Fruit fly (Drosophila melanogaster): ENCODE data around the gene PIG-K.

PIG-K gene

DNA sequence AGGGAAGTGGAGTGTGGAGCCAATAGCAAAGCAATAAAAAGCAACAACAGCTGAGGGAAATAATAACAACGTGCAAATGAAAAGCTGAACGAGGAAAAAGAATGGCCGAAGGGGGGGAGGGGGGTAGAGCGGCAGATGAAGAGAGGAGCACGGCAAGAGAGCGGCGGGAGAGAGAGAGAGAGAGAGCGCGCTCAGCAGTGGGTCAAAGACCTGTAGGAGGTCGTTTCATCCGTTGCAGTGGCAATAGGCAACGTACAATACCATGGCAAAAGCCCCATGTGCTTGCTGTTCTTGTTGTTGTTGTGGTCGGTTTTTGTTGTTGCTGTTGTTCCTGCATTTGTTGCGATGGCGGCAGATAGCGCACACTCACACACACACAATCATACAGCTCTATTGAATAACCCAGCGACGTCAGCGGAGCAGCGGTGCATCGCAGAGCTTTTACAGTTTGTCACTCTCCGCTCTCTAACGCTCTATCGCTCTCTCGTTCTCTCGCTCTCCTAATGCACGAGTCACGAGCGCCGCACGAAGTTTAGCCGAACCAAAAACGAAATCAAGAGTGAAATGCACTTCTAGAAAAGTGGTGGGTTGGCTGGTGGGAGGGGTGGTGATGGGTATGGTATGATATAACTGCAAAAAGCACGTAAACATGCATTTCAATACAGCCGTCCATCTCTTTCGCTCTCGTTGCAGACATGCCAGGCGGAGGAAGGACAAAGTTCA lies 33.1 kb downstream of the PIG-K start (continued):
- TF ChIP-seq dm (GFP tag; optimal IDR thresholded peaks at IDR 0.05), result peak; percentile 23
- TF ChIP-seq chinmo (GFP tag; IDR thresholded peaks at IDR 0.05; ENCODE audit: partially characterized antibody), result peak; percentile 83; the same call in 3 of the 4 replicates
- TF ChIP-seq grn (GFP tag; optimal IDR thresholded peaks at IDR 0.05), result peak; percentile 89
- TF ChIP-seq Nf-YB (GFP tag; optimal IDR thresholded peaks at IDR 0.05), result peak; percentile 70
- TF ChIP-seq Drgx (GFP tag; IDR thresholded peaks at IDR 0.05), result peak; percentile 51
- TF ChIP-seq sens (GFP tag), result peak; percentile 75
- no peak for TF ChIP-seq prd (optimal IDR thresholded peaks at IDR 0.05)
- TF ChIP-seq prd (GFP tag; IDR thresholded peaks at IDR 0.05), result no peak
- TF ChIP-seq sqz (GFP tag; optimal IDR thresholded peaks at IDR 0.05), result peak; percentile 16
- TF ChIP-seq CG31388 (GFP tag; optimal IDR thresholded peaks at IDR 0.05), result no peak

DNA sequence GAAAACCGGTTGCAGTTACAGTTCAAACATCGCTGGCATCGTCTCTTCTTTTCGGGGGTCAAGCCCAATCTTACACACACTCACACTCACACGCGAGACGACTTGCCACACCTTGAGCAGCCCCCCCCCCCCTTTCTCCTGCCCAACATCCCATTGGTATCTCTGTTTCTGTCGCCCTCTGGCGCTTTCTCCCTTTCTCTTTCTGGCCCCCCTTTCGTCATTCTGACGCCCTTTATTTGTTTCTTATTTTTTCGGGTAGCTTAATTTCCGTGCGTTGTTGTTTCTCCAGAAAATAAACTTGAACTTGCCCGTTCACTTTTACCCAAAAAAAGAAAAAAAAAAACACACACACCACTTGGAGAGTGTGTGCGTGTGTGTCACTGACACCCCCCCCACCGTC lies 37.0 kb downstream of the PIG-K start:
- TF ChIP-seq kni (GFP tag; optimal IDR thresholded peaks at IDR 0.05) (peak; percentile 85), D (optimal IDR thresholded peaks at IDR 0.05) (no peak), D (GFP tag; optimal IDR thresholded peaks at IDR 0.05) (no peak), sqz (GFP tag; optimal IDR thresholded peaks at IDR 0.05) (peak; percentile 94), fd96Cb (tag; optimal IDR thresholded peaks at IDR 0.05) (no peak), CG32772 (GFP tag; IDR thresholded peaks at IDR 0.05) (peak; percentile 42; the same call in 1 of the 2 replicates), CG9727 (GFP tag; optimal IDR thresholded peaks at IDR 0.05) (no peak), pros (GFP tag; optimal IDR thresholded peaks at IDR 0.05) (peak; percentile 81), Deaf1 (tag; optimal IDR thresholded peaks at IDR 0.05) (peak; percentile 23), CG15601 (tag; optimal IDR thresholded peaks at IDR 0.05) (peak; percentile 11), abd-A (tag; optimal IDR thresholded peaks at IDR 0.05) (peak; percentile 37), CG1832 (GFP tag; optimal IDR thresholded peaks at IDR 0.05) (peak; percentile 10), gcm2 (GFP tag; optimal IDR thresholded peaks at IDR 0.05) (no peak), CG4360 (GFP tag; IDR thresholded peaks at IDR 0.05) (peak; percentile 25; the same call in 1 of the 2 replicates), CG12659 (GFP tag; optimal IDR thresholded peaks at IDR 0.05) (no peak), twi (tag; optimal IDR thresholded peaks at IDR 0.05) (peak; percentile 8), Med (GFP tag) (peak; percentile 65), Doc3 (GFP tag; IDR thresholded peaks at IDR 0.05; ENCODE audit: partially characterized antibody) (no peak), cg (GFP tag; optimal IDR thresholded peaks at IDR 0.05) (peak; percentile 62), dimm (GFP tag; IDR thresholded peaks at IDR 0.05) (no peak), bsh (GFP tag; optimal IDR thresholded peaks at IDR 0.05) (peak in 1 of 2 experiments; percentile 7), stwl (tag; optimal IDR thresholded peaks at IDR 0.05) (no peak), crol (GFP tag; IDR thresholded peaks at IDR 0.05) (peak; percentile 83), CG10431 (GFP tag; optimal IDR thresholded peaks at IDR 0.05) (peak; percentile 49), CG8359 (GFP tag; optimal IDR thresholded peaks at IDR 0.05; ENCODE audit: borderline replicate concordance) (no peak), Hr78 (GFP tag; optimal IDR thresholded peaks at IDR 0.05) (peak in 1 of 2 experiments; percentile 96), CG18599 (GFP tag; optimal IDR thresholded peaks at IDR 0.05) (no peak), Stat92E (GFP tag; optimal IDR thresholded peaks at IDR 0.05) (peak in 1 of 3 experiments; percentile 49), ap (GFP tag; IDR thresholded peaks at IDR 0.05) (no peak), chinmo (GFP tag; IDR thresholded peaks at IDR 0.05; ENCODE audit: partially characterized antibody) (no peak), sens (GFP tag) (peak; percentile 63), PHDP (tag; optimal IDR thresholded peaks at IDR 0.05) (no peak), CG33557 (GFP tag; optimal IDR thresholded peaks at IDR 0.05) (peak; percentile 51), ken (GFP tag; IDR thresholded peaks at IDR 0.05) (0 out of 3 replicates have a peak, but pooled peaks have one; percentile 30), Blimp-1 (GFP tag; optimal IDR thresholded peaks at IDR 0.05) (peak; percentile 98), esg (GFP tag; conservative IDR thresholded peaks at IDR 0.05) (no peak)
